Fruit fly (Drosophila melanogaster): ENCODE data around the gene CG6678.
A peak's percentile ranks its signal among the peaks of the same experiment; 100 is the strongest.

CG6678 gene

DNA sequence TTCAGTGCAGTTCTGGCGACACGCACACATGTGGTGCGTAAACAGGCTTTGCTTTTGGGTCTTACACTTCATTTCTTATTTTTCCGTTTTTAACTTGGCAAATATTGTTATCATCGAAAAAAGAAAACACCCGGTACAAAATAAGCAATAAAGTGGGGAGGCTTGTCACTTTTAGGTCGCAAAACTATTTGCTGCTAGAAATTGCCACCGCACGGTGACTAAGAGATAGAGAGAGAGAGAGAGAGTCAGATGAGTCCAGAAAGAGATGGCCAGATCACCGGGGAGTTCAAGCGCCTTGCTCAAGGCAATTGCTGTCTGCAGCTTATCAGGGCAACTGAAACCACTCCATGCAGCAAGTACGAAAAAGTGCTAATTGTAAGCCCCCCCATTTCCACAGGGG lies 3.9 kb downstream of the CG6678 start:
- TF ChIP-seq CG32121 (GFP tag; IDR thresholded peaks at IDR 0.05) (no peak), Pif1B (GFP tag; optimal IDR thresholded peaks at IDR 0.05) (no peak), CG10348 (GFP tag; IDR thresholded peaks at IDR 0.05) (no peak), CG34367 (tag; optimal IDR thresholded peaks at IDR 0.05) (no peak), rn (GFP tag; IDR thresholded peaks at IDR 0.05) (0 out of 2 replicates have a peak, but pooled peaks have one; percentile 16), EcR (GFP tag; optimal IDR thresholded peaks at IDR 0.05) (peak; percentile 89), CG17806 (tag; optimal IDR thresholded peaks at IDR 0.05) (no peak), CG12605 (GFP tag; IDR thresholded peaks at IDR 0.05) (no peak), CG9948 (tag; optimal IDR thresholded peaks at IDR 0.05) (no peak), CG15710 (tag; optimal IDR thresholded peaks at IDR 0.05) (no peak), gl (tag; optimal IDR thresholded peaks at IDR 0.05) (no peak), CG14655 (GFP tag; optimal IDR thresholded peaks at IDR 0.05) (peak; percentile 32), CG8301 (tag; optimal IDR thresholded peaks at IDR 0.05) (no peak), D1 (tag; optimal IDR thresholded peaks at IDR 0.05) (no peak), CG8159 (tag; optimal IDR thresholded peaks at IDR 0.05) (no peak), fd96Ca (GFP tag; IDR thresholded peaks at IDR 0.05) (no peak), CG13204 (GFP tag; optimal IDR thresholded peaks at IDR 0.05) (no peak), Pif1A (GFP tag; optimal IDR thresholded peaks at IDR 0.05) (no peak), CG4496 (GFP tag; IDR thresholded peaks at IDR 0.05) (no peak; the same call in 2 of the 3 replicates), Ets98B (GFP tag; IDR thresholded peaks at IDR 0.05) (no peak), Snoo (tag; optimal IDR thresholded peaks at IDR 0.05) (no peak)

DNA sequence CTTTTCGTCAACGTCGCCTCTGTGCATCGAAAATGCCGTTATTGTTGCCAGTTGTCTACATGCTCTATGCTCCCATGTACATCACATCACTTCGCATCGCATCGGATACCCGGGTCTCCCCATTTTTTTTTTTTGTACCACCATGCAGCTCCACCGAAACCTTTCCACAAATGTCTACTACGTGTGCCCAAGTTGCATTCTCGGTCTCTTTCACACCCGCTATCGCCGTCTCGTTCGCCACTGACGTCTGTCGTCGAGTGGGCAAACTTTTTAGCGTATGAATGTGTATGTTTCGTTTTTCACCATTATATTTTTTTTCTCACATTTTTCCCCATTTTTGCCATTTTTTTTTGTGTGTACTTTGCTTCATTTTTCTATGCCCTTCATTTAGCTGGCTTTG lies 5.6 kb downstream of the CG6678 start:
- TF ChIP-seq rn (GFP tag; IDR thresholded peaks at IDR 0.05) (no peak), CG9948 (tag; optimal IDR thresholded peaks at IDR 0.05) (no peak), CG13204 (GFP tag; optimal IDR thresholded peaks at IDR 0.05) (peak; percentile 51), CG10348 (GFP tag; IDR thresholded peaks at IDR 0.05) (no peak), CG4496 (GFP tag; IDR thresholded peaks at IDR 0.05) (peak; percentile 40; the same call in 1 of the 3 replicates), CG17806 (tag; optimal IDR thresholded peaks at IDR 0.05) (no peak), gl (tag; optimal IDR thresholded peaks at IDR 0.05) (peak; percentile 8), CG8301 (tag; optimal IDR thresholded peaks at IDR 0.05) (no peak), EcR (GFP tag; optimal IDR thresholded peaks at IDR 0.05) (no peak), fd96Ca (GFP tag; IDR thresholded peaks at IDR 0.05) (no peak), CG15710 (tag; optimal IDR thresholded peaks at IDR 0.05) (peak; percentile 2), CG14655 (GFP tag; optimal IDR thresholded peaks at IDR 0.05) (no peak), Snoo (tag; optimal IDR thresholded peaks at IDR 0.05) (no peak), Ets98B (GFP tag; IDR thresholded peaks at IDR 0.05) (no peak), Pif1A (GFP tag; optimal IDR thresholded peaks at IDR 0.05) (no peak), CG8159 (tag; optimal IDR thresholded peaks at IDR 0.05) (no peak), Pif1B (GFP tag; optimal IDR thresholded peaks at IDR 0.05) (peak; percentile 11), CG12605 (GFP tag; IDR thresholded peaks at IDR 0.05) (no peak), D1 (tag; optimal IDR thresholded peaks at IDR 0.05) (no peak), CG34367 (tag; optimal IDR thresholded peaks at IDR 0.05) (no peak), CG32121 (GFP tag; IDR thresholded peaks at IDR 0.05) (no peak)

DNA sequence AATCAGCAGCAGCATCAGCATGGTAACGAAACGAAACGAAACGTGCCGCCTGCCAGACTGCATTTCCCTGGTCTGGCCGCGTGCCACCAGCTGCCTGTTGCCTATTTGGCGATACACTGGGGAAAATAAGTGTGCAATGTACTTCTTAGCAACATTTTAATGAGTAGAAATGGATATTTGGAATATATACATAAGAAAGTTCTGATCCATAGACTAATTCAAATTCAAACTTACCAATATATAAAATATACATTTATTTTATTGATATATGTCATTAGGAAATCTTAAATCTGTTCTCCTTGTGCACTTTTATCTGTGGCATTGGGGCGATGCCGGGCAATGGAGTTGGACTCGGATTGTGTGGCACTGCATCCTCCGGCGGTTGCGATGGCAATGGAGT lies 7.1 kb downstream of the CG6678 start:
- TF ChIP-seq CG12605 (GFP tag; IDR thresholded peaks at IDR 0.05): peak; percentile 84
- peak; percentile 93 for TF ChIP-seq CG14655 (GFP tag; optimal IDR thresholded peaks at IDR 0.05)
- TF ChIP-seq Pif1A (GFP tag; optimal IDR thresholded peaks at IDR 0.05): peak; percentile 81
- TF ChIP-seq Snoo (tag; optimal IDR thresholded peaks at IDR 0.05): peak; percentile 32
- TF ChIP-seq CG8159 (tag; optimal IDR thresholded peaks at IDR 0.05): peak; percentile 85
- peak; percentile 86 for TF ChIP-seq CG32121 (GFP tag; IDR thresholded peaks at IDR 0.05)
- TF ChIP-seq CG9948 (tag; optimal IDR thresholded peaks at IDR 0.05): peak; percentile 87
- TF ChIP-seq CG34367 (tag; optimal IDR thresholded peaks at IDR 0.05): peak; percentile 78
- TF ChIP-seq Pif1B (GFP tag; optimal IDR thresholded peaks at IDR 0.05): peak; percentile 72
- TF ChIP-seq CG15710 (tag; optimal IDR thresholded peaks at IDR 0.05): peak; percentile 80
- TF ChIP-seq gl (tag; optimal IDR thresholded peaks at IDR 0.05): peak; percentile 62
- TF ChIP-seq CG17806 (tag; optimal IDR thresholded peaks at IDR 0.05): peak; percentile 85
- 0 out of 2 replicates have a peak, but pooled peaks have one; percentile 29 for TF ChIP-seq CG10348 (GFP tag; IDR thresholded peaks at IDR 0.05)
- TF ChIP-seq CG4496 (GFP tag; IDR thresholded peaks at IDR 0.05): peak; percentile 90
- peak; percentile 42 for TF ChIP-seq EcR (GFP tag; optimal IDR thresholded peaks at IDR 0.05)
- peak; percentile 85 for TF ChIP-seq Ets98B (GFP tag; IDR thresholded peaks at IDR 0.05)
- peak; percentile 78 for TF ChIP-seq rn (GFP tag; IDR thresholded peaks at IDR 0.05)
- peak; percentile 59 for TF ChIP-seq CG13204 (GFP tag; optimal IDR thresholded peaks at IDR 0.05)
- peak; percentile 68; the same call in 2 of the 3 replicates for TF ChIP-seq fd96Ca (GFP tag; IDR thresholded peaks at IDR 0.05)
- peak; percentile 92 for TF ChIP-seq CG8301 (tag; optimal IDR thresholded peaks at IDR 0.05)
- TF ChIP-seq D1 (tag; optimal IDR thresholded peaks at IDR 0.05): peak; percentile 80

DNA sequence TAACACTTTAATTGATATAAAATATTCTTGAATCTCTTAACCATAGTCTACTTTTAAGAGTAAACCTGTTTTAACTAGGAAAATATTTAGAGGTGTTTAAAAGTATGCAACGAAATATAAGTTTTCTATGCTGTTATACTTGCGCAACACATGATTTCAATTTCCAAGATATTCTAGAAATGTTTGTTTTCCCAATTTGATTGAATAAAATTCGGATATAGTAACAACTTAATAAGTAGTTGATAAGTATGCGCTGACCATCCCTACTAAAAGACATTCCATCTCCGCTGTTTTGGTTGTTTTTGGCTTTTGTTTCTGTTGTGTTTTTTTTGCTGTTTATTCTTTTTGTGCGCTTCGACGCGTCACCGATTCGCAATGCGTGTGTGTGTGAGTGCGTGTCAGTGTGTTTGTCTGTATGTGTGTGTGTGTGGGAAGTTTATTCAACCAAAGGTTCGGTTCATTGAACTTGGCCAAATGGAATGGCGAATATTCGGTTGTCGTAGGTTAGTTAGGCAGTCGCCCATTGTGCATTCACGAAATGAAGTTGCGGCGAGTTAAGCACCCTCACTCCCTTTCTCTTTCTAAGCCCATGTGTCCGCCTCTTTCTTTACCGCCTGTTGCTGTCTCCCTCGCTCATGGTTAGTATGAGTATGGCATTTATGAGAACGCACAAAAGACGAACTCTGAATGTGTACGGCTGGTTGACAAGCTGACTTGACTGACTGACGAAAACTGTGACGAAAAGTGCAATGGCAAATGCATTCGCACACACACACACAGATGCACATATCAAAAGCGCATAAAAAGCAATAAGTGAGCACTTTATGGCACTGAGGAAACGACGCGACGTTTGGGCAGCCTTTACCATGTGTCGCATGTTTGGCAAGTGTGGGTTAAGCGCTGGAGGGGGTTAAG lies 9.4 kb downstream of the CG6678 start:
- no peak for TF ChIP-seq Pif1A (GFP tag; optimal IDR thresholded peaks at IDR 0.05)
- no peak for TF ChIP-seq CG13204 (GFP tag; optimal IDR thresholded peaks at IDR 0.05)
- TF ChIP-seq CG9948 (tag; optimal IDR thresholded peaks at IDR 0.05): peak; percentile 27
- TF ChIP-seq CG12605 (GFP tag; IDR thresholded peaks at IDR 0.05): peak; percentile 70
- peak; percentile 22 for TF ChIP-seq CG8301 (tag; optimal IDR thresholded peaks at IDR 0.05)
- TF ChIP-seq CG4496 (GFP tag; IDR thresholded peaks at IDR 0.05): peak; percentile 41; the same call in 1 of the 3 replicates
- peak; percentile 72 for TF ChIP-seq CG14655 (GFP tag; optimal IDR thresholded peaks at IDR 0.05)
- peak; percentile 85 for TF ChIP-seq EcR (GFP tag; optimal IDR thresholded peaks at IDR 0.05)
- TF ChIP-seq CG34367 (tag; optimal IDR thresholded peaks at IDR 0.05): peak; percentile 16
- TF ChIP-seq CG17806 (tag; optimal IDR thresholded peaks at IDR 0.05): peak; percentile 43
- no peak for TF ChIP-seq CG32121 (GFP tag; IDR thresholded peaks at IDR 0.05)
- TF ChIP-seq Ets98B (GFP tag; IDR thresholded peaks at IDR 0.05): 0 out of 2 replicates have a peak, but pooled peaks have one; percentile 13
- TF ChIP-seq CG15710 (tag; optimal IDR thresholded peaks at IDR 0.05): peak; percentile 6
- no peak for TF ChIP-seq rn (GFP tag; IDR thresholded peaks at IDR 0.05)
- peak; percentile 3 for TF ChIP-seq Snoo (tag; optimal IDR thresholded peaks at IDR 0.05)
- TF ChIP-seq fd96Ca (GFP tag; IDR thresholded peaks at IDR 0.05): 0 out of 3 replicates have a peak, but pooled peaks have one; percentile 9
- TF ChIP-seq CG8159 (tag; optimal IDR thresholded peaks at IDR 0.05): peak; percentile 56
- peak; percentile 59 for TF ChIP-seq gl (tag; optimal IDR thresholded peaks at IDR 0.05)
- TF ChIP-seq D1 (tag; optimal IDR thresholded peaks at IDR 0.05): no peak
- no peak for TF ChIP-seq CG10348 (GFP tag; IDR thresholded peaks at IDR 0.05)
- TF ChIP-seq Pif1B (GFP tag; optimal IDR thresholded peaks at IDR 0.05): no peak

All from whole organism, pupa.